Worm (Caenorhabditis elegans) whole organism, L3 larva: ENCODE data around the gene unc-46.

Source experiments
- aly-2 ChIP-seq: fragments of 150-350 bp; optimal IDR thresholded peaks from 2 replicates; lab custom pipeline; 2014; ENCODE audit warnings: missing biosample characterization, missing genetic modification characterization
- ceh-16 ChIP-seq: sonication (generic microtip); optimal IDR thresholded peaks from 2 replicates; lab custom pipeline; 2017; ENCODE audit warnings: missing biosample characterization, missing genetic modification characterization
- ceh-28 ChIP-seq: fragments of 150-350 bp; optimal IDR thresholded peaks from 2 replicates; lab custom pipeline; 2014; ENCODE audit warnings: missing biosample characterization, missing genetic modification reagents, missing genetic modification characterization
- egl-5 ChIP-seq: fragments of 150-350 bp; optimal IDR thresholded peaks from 2 replicates; lab custom pipeline; 2017; ENCODE audit warnings: missing biosample characterization, missing genetic modification reagents, missing genetic modification characterization, inconsistent platforms
- elt-1 ChIP-seq: fragments of 150-350 bp; optimal IDR thresholded peaks from 2 replicates; lab custom pipeline; 2014; ENCODE audit warnings: missing biosample characterization, missing genetic modification characterization
- hmg-11 ChIP-seq: sonication (generic microtip); optimal IDR thresholded peaks from 2 replicates; lab custom pipeline; 2016; ENCODE audit warnings: missing genetic modification characterization, missing compliant biosample characterization
- lin-15B ChIP-seq: fragments of 150-350 bp; optimal IDR thresholded peaks from 2 replicates; lab custom pipeline; 2014; ENCODE audit warnings: missing biosample characterization, missing genetic modification characterization
- lsy-12 ChIP-seq: sonication (generic microtip); optimal IDR thresholded peaks from 2 replicates; lab custom pipeline; 2016; ENCODE audit warnings: mild to moderate bottlenecking, missing genetic modification characterization, missing compliant biosample characterization
- nhr-23 ChIP-seq: fragments of 150-350 bp; optimal IDR thresholded peaks from 2 replicates; lab custom pipeline; 2014; ENCODE audit warnings: missing biosample characterization, missing genetic modification reagents, missing genetic modification characterization
- nhr-25 ChIP-seq: sonication (generic microtip); optimal IDR thresholded peaks from 2 replicates; lab custom pipeline; 2017; ENCODE audit warnings: missing biosample characterization, missing genetic modification characterization
- tbx-2 ChIP-seq: sonication (generic microtip); optimal IDR thresholded peaks from 2 replicates; lab custom pipeline; 2016; ENCODE audit warnings: mild to moderate bottlenecking, missing genetic modification characterization, missing compliant biosample characterization
- unc-62 ChIP-seq: fragments of 150-350 bp; sonication (generic microtip); optimal IDR thresholded peaks from 4 replicates; lab custom pipeline; 2014; ENCODE audit warnings: missing biosample characterization, missing genetic modification reagents, missing genetic modification characterization
- ztf-4 ChIP-seq: fragments of 150-350 bp; optimal IDR thresholded peaks from 2 replicates; lab custom pipeline; 2014; ENCODE audit warnings: missing biosample characterization, missing genetic modification characterization

unc-46 gene

ce11 chrV:5049333-5049942 is 49.4 kb downstream of the unc-46 start, which contains the start of the genes pqn-51 and K11D12.14 (continued):
- TF ChIP-seq ceh-28 (tag; lab: Kevin White, UChicago) (peak; percentile 74), hmg-11 (tag; lab: Kevin White, UChicago) (peak; percentile 38), lsy-12 (tag; lab: Kevin White, UChicago) (peak; percentile 77), unc-62 (GFP tag; lab: Kevin White, UChicago) (peak; percentile 57), egl-5 (peak; percentile 89), ceh-16 (tag; lab: Kevin White, UChicago) (no peak), nhr-23 (tag; lab: Kevin White, UChicago) (peak; percentile 88), lin-15B (tag; lab: Kevin White, UChicago) (peak; percentile 90), nhr-25 (tag; lab: Kevin White, UChicago) (peak; percentile 94), tbx-2 (tag; lab: Kevin White, UChicago) (peak; percentile 85), aly-2 (tag; lab: Kevin White, UChicago) (no peak), elt-1 (tag; lab: Kevin White, UChicago) (peak; percentile 72), ztf-4 (peak; percentile 43)
